Worm (Caenorhabditis elegans): ENCODE results near the gene T26E4.18.

Gene T26E4.18

ce11 chrV:15824866-15825265 is 21.2 kb upstream of the T26E4.18 start, which contains the start of gene srbc-50:
Gene srbc-50, minus strand, starts transcription at chrV:15824966.
- TF ChIP-seq tbx-8 (GFP tag; optimal IDR thresholded peaks at IDR 0.05) (no peak), snpc-4 (tag; optimal IDR thresholded peaks at IDR 0.05) (no peak), M03D4.4 (tag; optimal IDR thresholded peaks at IDR 0.05) (no peak), sem-2 (GFP tag; optimal IDR thresholded peaks at IDR 0.05) (no peak), elt-3 (tag; optimal IDR thresholded peaks at IDR 0.05) (no peak), mab-5 (tag; optimal IDR thresholded peaks at IDR 0.05) (no peak), nhr-28 (tag; optimal IDR thresholded peaks at IDR 0.05) (no peak), unc-39 (tag; optimal IDR thresholded peaks at IDR 0.05) (no peak), nhr-12 (tag; optimal IDR thresholded peaks at IDR 0.05) (no peak)

- TF ChIP-seq mab-5 (tag; optimal IDR thresholded peaks at IDR 0.05): no peak
- TF ChIP-seq elt-3 (tag; optimal IDR thresholded peaks at IDR 0.05): no peak
- TF ChIP-seq nhr-28 (tag; optimal IDR thresholded peaks at IDR 0.05): no peak
- no peak for TF ChIP-seq cnd-1 (tag; optimal IDR thresholded peaks at IDR 0.05)
- TF ChIP-seq M03D4.4 (tag; optimal IDR thresholded peaks at IDR 0.05): no peak
- no peak for TF ChIP-seq nhr-12 (tag; optimal IDR thresholded peaks at IDR 0.05)
- no peak for TF ChIP-seq blmp-1 (tag; optimal IDR thresholded peaks at IDR 0.05)
- TF ChIP-seq lin-13 (tag; optimal IDR thresholded peaks at IDR 0.05): no peak
- TF ChIP-seq lsy-2 (tag; optimal IDR thresholded peaks at IDR 0.05): no peak
- no peak for TF ChIP-seq ztf-11 (tag; optimal IDR thresholded peaks at IDR 0.05)
- TF ChIP-seq nhr-2 (tag; optimal IDR thresholded peaks at IDR 0.05): no peak
- no peak for TF ChIP-seq zip-8 (tag; optimal IDR thresholded peaks at IDR 0.05)
- no peak for TF ChIP-seq mep-1 (tag; optimal IDR thresholded peaks at IDR 0.05)
- TF ChIP-seq ceh-43 (GFP tag; optimal IDR thresholded peaks at IDR 0.05): no peak
- no peak for TF ChIP-seq sptf-1 (tag; optimal IDR thresholded peaks at IDR 0.05)
- no peak for TF ChIP-seq unc-62 (GFP tag; optimal IDR thresholded peaks at IDR 0.05)
- no peak for TF ChIP-seq snpc-4 (tag; optimal IDR thresholded peaks at IDR 0.05)
- TF ChIP-seq sem-2 (GFP tag; optimal IDR thresholded peaks at IDR 0.05): no peak
Measured at ce11 chrV:15821398-15821797, 17.8 kb upstream of the T26E4.18 start, which contains the start of gene srbc-49. Gene srbc-49, plus strand, starts transcription at chrV:15821698.

ce11 chrV:15819983-15820382 is 16.3 kb upstream of the T26E4.18 start, which contains the start of gene srbc-48:
Gene srbc-48, plus strand, starts transcription at chrV:15820283.
- TF ChIP-seq mab-5 (tag; optimal IDR thresholded peaks at IDR 0.05) (no peak), nhr-12 (tag; optimal IDR thresholded peaks at IDR 0.05) (no peak), sptf-1 (tag; optimal IDR thresholded peaks at IDR 0.05) (no peak), ztf-11 (tag; optimal IDR thresholded peaks at IDR 0.05) (no peak), ceh-39 (tag; optimal IDR thresholded peaks at IDR 0.05) (no peak), lin-13 (tag; optimal IDR thresholded peaks at IDR 0.05) (no peak), flh-1 (GFP tag; optimal IDR thresholded peaks at IDR 0.05) (no peak)

- TF ChIP-seq sptf-1 (tag; optimal IDR thresholded peaks at IDR 0.05): no peak
- no peak for TF ChIP-seq nhr-76 (tag; optimal IDR thresholded peaks at IDR 0.05)
- no peak for TF ChIP-seq drap-1 (GFP tag; optimal IDR thresholded peaks at IDR 0.05)
- TF ChIP-seq unc-120 (tag; optimal IDR thresholded peaks at IDR 0.05; ENCODE audit: poor library complexity, severe bottlenecking): no peak
- TF ChIP-seq pha-4 (tag; optimal IDR thresholded peaks at IDR 0.05): no peak
- no peak for TF ChIP-seq zip-8 (tag; optimal IDR thresholded peaks at IDR 0.05)
- TF ChIP-seq lin-13 (tag; optimal IDR thresholded peaks at IDR 0.05): no peak
- no peak for TF ChIP-seq sem-2 (GFP tag; optimal IDR thresholded peaks at IDR 0.05)
- TF ChIP-seq elt-3 (tag; optimal IDR thresholded peaks at IDR 0.05): no peak
- TF ChIP-seq nhr-28 (tag; optimal IDR thresholded peaks at IDR 0.05): no peak
- TF ChIP-seq M03D4.4 (tag; optimal IDR thresholded peaks at IDR 0.05): no peak
- TF ChIP-seq cnd-1 (tag; optimal IDR thresholded peaks at IDR 0.05): no peak
- no peak for TF ChIP-seq snpc-4 (tag; optimal IDR thresholded peaks at IDR 0.05)
- no peak for TF ChIP-seq lin-32 (GFP tag; optimal IDR thresholded peaks at IDR 0.05)
- no peak for TF ChIP-seq nhr-237 (tag; optimal IDR thresholded peaks at IDR 0.05)
- TF ChIP-seq nhr-2 (tag; optimal IDR thresholded peaks at IDR 0.05): no peak
Measured at ce11 chrV:15817746-15818145, 14.1 kb upstream of the T26E4.18 start, which contains the start of gene abf-3. Gene abf-3, minus strand, starts transcription at chrV:15817846.

ce11 chrV:15815962-15816432 is 12.3 kb upstream of the T26E4.18 start, which contains the start of the genes fbxa-69 and F54B8.4:
Gene fbxa-69, minus strand, starts transcription at chrV:15815971.
Gene F54B8.4, plus strand, starts transcription at chrV:15816382.
- peak; percentile 19 for TF ChIP-seq zip-8 (tag; optimal IDR thresholded peaks at IDR 0.05)
- TF ChIP-seq lsy-2 (tag; optimal IDR thresholded peaks at IDR 0.05): no peak
- TF ChIP-seq elt-1 (tag; optimal IDR thresholded peaks at IDR 0.05; ENCODE audit: borderline replicate concordance, insufficient read depth): no peak
- TF ChIP-seq ces-1 (GFP tag; optimal IDR thresholded peaks at IDR 0.05): no peak
